Fruit fly (Drosophila melanogaster) whole organism, embryonic: ENCODE measurements around the gene CG6142.

Source experiments
- CG13123 ChIP-seq: fragments of 200-800 bp; sonication (Bioruptor generic); optimal IDR thresholded peaks from 2 replicates; lab custom pipeline; 2016; ENCODE audit warnings: missing biosample characterization, missing genetic modification characterization
- CG16815 ChIP-seq: fragments of 200-800 bp; sonication (Bioruptor generic); optimal IDR thresholded peaks from 3 replicates; lab custom pipeline; 2017; ENCODE audit warnings: missing biosample characterization, mild to moderate bottlenecking, missing genetic modification characterization
- CG2202 ChIP-seq: fragments of 200-800 bp; sonication (Bioruptor generic); optimal IDR thresholded peaks from 2 replicates; lab custom pipeline; 2018; ENCODE audit warnings: missing biosample characterization, mild to moderate bottlenecking, missing genetic modification characterization
- CG34376 ChIP-seq: fragments of 200-800 bp; sonication (Bioruptor generic); optimal IDR thresholded peaks from 2 replicates; lab custom pipeline; 2018; ENCODE audit warnings: missing biosample characterization, mild to moderate bottlenecking, missing genetic modification characterization
- CG7745 ChIP-seq: fragments of 200-800 bp; sonication (Bioruptor generic); optimal IDR thresholded peaks from 2 replicates; lab custom pipeline; 2018; ENCODE audit warnings: missing biosample characterization, mild to moderate bottlenecking, missing genetic modification characterization, moderate library complexity
- PHDP ChIP-seq: fragments of 200-800 bp; sonication (Bioruptor generic); optimal IDR thresholded peaks from 3 replicates; lab custom pipeline; 2018; ENCODE audit warnings: missing biosample characterization, mild to moderate bottlenecking, missing genetic modification characterization, moderate library complexity
- Sin3A ChIP-seq: fragments of >200 bp; optimal IDR thresholded peaks from 2 replicates; lab custom pipeline; 2018
- chn ChIP-seq: fragments of 200-800 bp; sonication (Bioruptor generic); optimal IDR thresholded peaks from 2 replicates; lab custom pipeline; 2016; ENCODE audit warnings: missing biosample characterization, missing genetic modification characterization
- ewg ChIP-seq: fragments of 200-800 bp; sonication (Bioruptor generic); optimal IDR thresholded peaks from 3 replicates; lab custom pipeline; 2017; ENCODE audit warnings: mild to moderate bottlenecking, missing biosample characterization, missing genetic modification reagents, missing genetic modification characterization
- fru ChIP-seq: fragments of >200 bp; optimal IDR thresholded peaks from 2 replicates; lab custom pipeline; 2017
- kah ChIP-seq: fragments of 200-800 bp; sonication (Bioruptor generic); optimal IDR thresholded peaks from 2 replicates; lab custom pipeline; 2018; ENCODE audit warnings: missing biosample characterization, mild to moderate bottlenecking, missing genetic modification characterization
- knrl ChIP-seq: fragments of 200-800 bp; sonication (Bioruptor generic); IDR thresholded peaks from 3 replicates; pipeline ENCODE4 v1.3.6; 2022; ENCODE audit warnings: missing biosample characterization, missing genetic modification characterization; ENCODE audit not compliant: partially characterized antibody
- pita ChIP-seq: fragments of 200-800 bp; sonication (Bioruptor generic); optimal IDR thresholded peaks from 2 replicates; lab custom pipeline; 2017; ENCODE audit warnings: missing biosample characterization, mild to moderate bottlenecking, missing genetic modification characterization

- TF ChIP-seq Sin3A (lab: Kevin White, UChicago) (no peak), CG16815 (GFP tag; lab: Kevin White, UChicago) (no peak), CG34376 (peak; percentile 83), CG7745 (tag; lab: Kevin White, UChicago) (no peak), ewg (GFP tag; lab: Kevin White, UChicago) (no peak), fru (lab: Kevin White, UChicago) (no peak), PHDP (peak; percentile 51), chn (no peak), CG2202 (no peak), kah (GFP tag; lab: Kevin White, UChicago) (no peak), knrl (GFP tag; lab: Robert Waterston, UW) (no peak), CG13123 (GFP tag; lab: Kevin White, UChicago) (no peak), pita (GFP tag; lab: Kevin White, UChicago) (no peak)
These were observed 52.3 kb downstream of the CG6142 start, which contains the start of gene CG31086 for dm6 chr3R:26185201-26185688.
